Worm (Caenorhabditis elegans) whole organism, L1 larva: Measurements from ENCODE around the gene C06E7.2.
A peak's percentile ranks its signal among the peaks of the same experiment; 100 is the strongest.

Source experiments
- C04F5.9 ChIP-seq: sonication (generic microtip); optimal IDR thresholded peaks from 2 replicates; lab custom pipeline; 2016; ENCODE audit warnings: missing genetic modification characterization, missing compliant biosample characterization
- Y116A8C.19 ChIP-seq: sonication (generic microtip); optimal IDR thresholded peaks from 2 replicates; lab custom pipeline; 2016; ENCODE audit warnings: missing compliant biosample characterization, missing genetic modification characterization, borderline replicate concordance
- aha-1 ChIP-seq: fragments of 150-350 bp; optimal IDR thresholded peaks from 2 replicates; lab custom pipeline; 2014; ENCODE audit warnings: missing biosample characterization, missing genetic modification characterization
- blmp-1 ChIP-seq: fragments of 150-350 bp; optimal IDR thresholded peaks from 2 replicates; lab custom pipeline; 2014; ENCODE audit warnings: missing biosample characterization, missing genetic modification characterization
- ceh-8 ChIP-seq: fragments of 200-800 bp; sonication (Bioruptor generic); optimal IDR thresholded peaks from 2 replicates; lab custom pipeline; 2018; ENCODE audit warnings: mild to moderate bottlenecking, missing genetic modification characterization, moderate library complexity, missing compliant biosample characterization
- ceh-82 ChIP-seq, 3 experiments: fragments of 150-350 bp in 1 of 3; sonication (generic microtip) in 2 of 3; optimal IDR thresholded peaks; 2 replicates each; lab custom pipeline; 2014 to 2017; ENCODE audit warnings: missing biosample characterization in 3 of 3, missing genetic modification characterization in 3 of 3
- ceh-88 ChIP-seq: fragments of 200-800 bp; sonication (Bioruptor generic); IDR thresholded peaks from 2 replicates; pipeline ENCODE4 v1.3.6; 2022; ENCODE audit warnings: missing genetic modification characterization, missing compliant biosample characterization
- efl-1 ChIP-seq, 4 experiments: fragments of 150-350 bp; optimal IDR thresholded peaks in 3 of 4; peaks in 1 of 4; 1 replicate in 1 of 4; 2 replicates in 3 of 4; lab custom pipeline; 2014; ENCODE audit warnings: missing biosample characterization in 2 of 4, missing genetic modification characterization in 2 of 4, missing genetic modification reagents in 2 of 4
- efl-3 ChIP-seq: fragments of 200-800 bp; sonication (Bioruptor generic); optimal IDR thresholded peaks from 2 replicates; lab custom pipeline; 2018; ENCODE audit warnings: mild to moderate bottlenecking, missing genetic modification characterization, missing compliant biosample characterization
- egl-27 ChIP-seq, 2 experiments: fragments of 150-350 bp in 1 of 2; sonication (generic microtip); optimal IDR thresholded peaks; 3 replicates each; lab custom pipeline; 2017 to 2018; ENCODE audit warnings: missing biosample characterization in 2 of 2, missing genetic modification characterization in 2 of 2, missing genetic modification reagents in 2 of 2
- fkh-10 ChIP-seq: sonication (generic microtip); optimal IDR thresholded peaks from 2 replicates; lab custom pipeline; 2017; ENCODE audit warnings: missing biosample characterization, missing genetic modification reagents, missing genetic modification characterization
- fkh-4 ChIP-seq: sonication (generic microtip); optimal IDR thresholded peaks from 2 replicates; lab custom pipeline; 2016; ENCODE audit warnings: missing compliant biosample characterization, missing genetic modification characterization, borderline replicate concordance
- fkh-8 ChIP-seq: sonication (generic microtip); optimal IDR thresholded peaks from 2 replicates; lab custom pipeline; 2016; ENCODE audit warnings: mild to moderate bottlenecking, missing genetic modification characterization, missing compliant biosample characterization
- isw-1 ChIP-seq: fragments of 200-800 bp; sonication (Bioruptor generic); IDR thresholded peaks from 2 replicates; pipeline ENCODE4 v1.3.6; 2022; ENCODE audit warnings: missing genetic modification characterization, missing compliant biosample characterization
- jun-1 ChIP-seq: fragments of 150-350 bp; optimal IDR thresholded peaks from 2 replicates; lab custom pipeline; 2014; ENCODE audit warnings: missing biosample characterization, missing genetic modification reagents, missing genetic modification characterization
- lin-13 ChIP-seq: fragments of 150-350 bp; optimal IDR thresholded peaks from 2 replicates; lab custom pipeline; 2014; ENCODE audit warnings: missing biosample characterization, missing genetic modification reagents, missing genetic modification characterization
- lin-15B ChIP-seq: fragments of 150-350 bp; sonication (generic microtip); optimal IDR thresholded peaks from 3 replicates; lab custom pipeline; 2014; ENCODE audit warnings: missing biosample characterization, missing genetic modification characterization
- lin-35 ChIP-seq, 2 experiments: fragments of 150-350 bp; optimal IDR thresholded peaks; 2 replicates each; lab custom pipeline; 2014; ENCODE audit warnings: missing biosample characterization in 2 of 2, missing genetic modification characterization in 2 of 2, missing genetic modification reagents in 2 of 2
- mab-9 ChIP-seq: fragments of 200-800 bp; sonication (Bioruptor generic); IDR thresholded peaks from 2 replicates; pipeline ENCODE4 v1.3.6; 2022; ENCODE audit warnings: missing genetic modification reagents, missing genetic modification characterization, missing compliant biosample characterization
- mep-1 ChIP-seq: fragments of 150-350 bp; optimal IDR thresholded peaks from 2 replicates; lab custom pipeline; 2014; ENCODE audit warnings: missing biosample characterization, missing genetic modification characterization
- nhr-12 ChIP-seq: sonication (generic microtip); optimal IDR thresholded peaks from 2 replicates; lab custom pipeline; 2017; ENCODE audit warnings: missing biosample characterization, missing genetic modification characterization
- nhr-19 ChIP-seq: fragments of 200-800 bp; sonication (Bioruptor generic); conservative IDR thresholded peaks from 2 replicates; pipeline ENCODE4 v1.3.6; 2022; ENCODE audit warnings: missing genetic modification characterization, missing compliant biosample characterization
- nhr-76 ChIP-seq: sonication (generic microtip); optimal IDR thresholded peaks from 2 replicates; lab custom pipeline; 2017; ENCODE audit warnings: missing biosample characterization, missing genetic modification characterization
- nhr-90 ChIP-seq: sonication (generic microtip); optimal IDR thresholded peaks from 2 replicates; lab custom pipeline; 2016; ENCODE audit warnings: mild to moderate bottlenecking, missing genetic modification characterization, missing compliant biosample characterization; ENCODE audit not compliant: poor library complexity
- rnt-1 ChIP-seq: sonication (generic microtip); optimal IDR thresholded peaks from 2 replicates; lab custom pipeline; 2016; ENCODE audit warnings: mild to moderate bottlenecking, missing genetic modification characterization, moderate library complexity, missing compliant biosample characterization
- sox-4 ChIP-seq: sonication (generic microtip); optimal IDR thresholded peaks from 2 replicates; lab custom pipeline; 2016; ENCODE audit warnings: missing genetic modification characterization, missing compliant biosample characterization
- sptf-1 ChIP-seq: fragments of 150-350 bp; optimal IDR thresholded peaks from 2 replicates; lab custom pipeline; 2014; ENCODE audit warnings: missing biosample characterization, missing genetic modification characterization
- sup-37 ChIP-seq: fragments of 200-800 bp; sonication (Bioruptor generic); optimal IDR thresholded peaks from 2 replicates; lab custom pipeline; 2018; ENCODE audit warnings: mild to moderate bottlenecking, missing genetic modification characterization, missing compliant biosample characterization
- swsn-7 ChIP-seq: sonication (generic microtip); optimal IDR thresholded peaks from 2 replicates; lab custom pipeline; 2016; ENCODE audit warnings: missing genetic modification characterization, missing compliant biosample characterization
- unc-130 ChIP-seq: fragments of 150-350 bp; optimal IDR thresholded peaks from 2 replicates; lab custom pipeline; 2017; ENCODE audit warnings: missing biosample characterization, missing genetic modification characterization, inconsistent platforms
- unc-30 ChIP-seq: sonication (generic microtip); optimal IDR thresholded peaks from 2 replicates; lab custom pipeline; 2017; ENCODE audit warnings: missing biosample characterization, missing genetic modification characterization
- unc-62 ChIP-seq: fragments of 150-350 bp; optimal IDR thresholded peaks from 2 replicates; lab custom pipeline; 2014; ENCODE audit warnings: missing biosample characterization, missing genetic modification reagents, missing genetic modification characterization
- vab-15 ChIP-seq: sonication (generic microtip); optimal IDR thresholded peaks from 2 replicates; lab custom pipeline; 2017; ENCODE audit warnings: missing genotype, mild to moderate bottlenecking, missing genetic modification characterization, missing compliant biosample characterization
- xbp-1 ChIP-seq: sonication (generic microtip); optimal IDR thresholded peaks from 2 replicates; lab custom pipeline; 2016; ENCODE audit warnings: missing genetic modification characterization, missing compliant biosample characterization
- ztf-11 ChIP-seq, 2 experiments: sonication (generic microtip); optimal IDR thresholded peaks; 2 replicates each; lab custom pipeline; 2016 to 2017; ENCODE audit warnings: missing genetic modification characterization in 2 of 2, missing biosample characterization in 1 of 2, missing compliant biosample characterization in 1 of 2

The C06E7.2 gene

DNA sequence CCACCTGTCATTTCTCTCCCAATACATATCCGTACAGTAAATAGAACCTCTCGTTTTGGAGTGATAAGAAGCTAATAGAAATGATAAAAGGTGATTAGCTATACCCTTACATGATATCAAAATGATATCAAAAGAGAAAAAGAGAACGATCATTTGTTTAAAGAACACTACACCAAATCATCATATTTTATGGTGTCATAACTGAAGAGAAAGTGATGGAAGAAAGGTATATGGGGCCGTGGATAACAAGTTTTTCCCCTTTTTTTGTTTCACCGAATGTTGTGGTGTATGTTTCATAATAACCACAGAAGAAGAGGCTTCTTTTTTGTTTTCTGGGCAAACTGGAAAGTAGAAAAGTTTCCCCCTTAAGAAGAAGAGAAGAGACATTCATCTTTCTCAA lies 18.9 kb downstream of the C06E7.2 start:
- TF ChIP-seq efl-3 (GFP tag; lab: Kevin White, UChicago), result no peak
- TF ChIP-seq blmp-1 (tag; lab: Kevin White, UChicago), result peak; percentile 72
- no peak for TF ChIP-seq mep-1

- no peak for TF ChIP-seq jun-1 (tag; lab: Kevin White, UChicago)
- no peak for TF ChIP-seq C04F5.9 (tag; lab: Kevin White, UChicago)
- no peak for TF ChIP-seq fkh-4 (tag; lab: Kevin White, UChicago)
- TF ChIP-seq nhr-90, result no peak
- TF ChIP-seq rnt-1 (tag; lab: Kevin White, UChicago), result no peak
- TF ChIP-seq egl-27 (tag; optimal IDR thresholded peaks at IDR 0.05; lab: Kevin White, UChicago), result no peak
- TF ChIP-seq swsn-7 (tag; lab: Kevin White, UChicago), result no peak
- TF ChIP-seq Y116A8C.19 (tag; lab: Kevin White, UChicago), result no peak
- TF ChIP-seq ceh-8 (GFP tag; lab: Kevin White, UChicago), result no peak
- TF ChIP-seq mab-9 (GFP tag; lab: Robert Waterston, UW), result no peak
- no peak for TF ChIP-seq sptf-1
- no peak for TF ChIP-seq fkh-10 (GFP tag; lab: Kevin White, UChicago)
- TF ChIP-seq unc-62 (GFP tag; lab: Kevin White, UChicago), result no peak
- TF ChIP-seq unc-130 (tag; lab: Kevin White, UChicago), result no peak
- TF ChIP-seq nhr-19 (GFP tag; lab: Robert Waterston, UW), result no peak
- no peak for TF ChIP-seq lin-13
Observed at ce11 chrIV:5859876-5860275, 20.6 kb downstream of the C06E7.2 start, which contains the start of gene C06E7.4. Gene C06E7.4, minus strand, starts transcription at chrIV:5859976.

DNA sequence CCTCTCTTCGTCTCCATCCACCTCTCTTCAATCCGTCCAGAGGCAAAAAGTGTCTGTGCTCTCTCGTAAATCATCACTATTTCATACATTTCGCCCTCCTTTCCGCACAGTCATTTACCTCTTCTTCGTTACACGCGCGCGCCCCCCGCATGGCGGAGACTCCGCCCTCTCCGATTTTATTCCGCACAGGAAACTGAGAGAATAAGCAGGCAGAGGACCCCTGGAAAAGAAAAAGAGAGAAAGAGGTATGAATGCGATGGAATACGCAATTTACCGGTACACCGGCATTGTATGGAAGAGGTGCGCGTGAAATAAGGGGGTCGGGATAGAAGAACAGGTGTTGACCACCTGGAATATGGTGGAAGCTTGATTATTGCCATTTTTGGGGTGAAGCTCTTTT lies 21.5 kb downstream of the C06E7.2 start:
- peak; percentile 16 for TF ChIP-seq blmp-1 (tag; lab: Kevin White, UChicago)
- TF ChIP-seq efl-3 (GFP tag; lab: Kevin White, UChicago), result no peak
- TF ChIP-seq, all 84 proteins: peak for 1

- TF ChIP-seq sptf-1, result no peak
- no peak for TF ChIP-seq sox-4 (tag; lab: Kevin White, UChicago)
- TF ChIP-seq ztf-11 (tag; optimal IDR thresholded peaks at IDR 0.05; lab: Kevin White, UChicago), result no peak
- TF ChIP-seq nhr-76, result no peak
- TF ChIP-seq Y116A8C.19 (tag; lab: Kevin White, UChicago), result no peak
- no peak for TF ChIP-seq fkh-8 (tag; lab: Kevin White, UChicago)
- TF ChIP-seq ceh-88, result no peak
- TF ChIP-seq lin-13, result no peak
- TF ChIP-seq nhr-90, result no peak
- no peak for TF ChIP-seq unc-30 (tag; lab: Kevin White, UChicago)
- TF ChIP-seq nhr-12 (tag; lab: Kevin White, UChicago), result no peak
- no peak for TF ChIP-seq xbp-1 (tag; lab: Kevin White, UChicago)
- TF ChIP-seq lin-15B, result no peak
- TF ChIP-seq sup-37 (GFP tag; lab: Kevin White, UChicago), result no peak
- no peak for TF ChIP-seq efl-1 (optimal IDR thresholded peaks at IDR 0.05; lab: Kevin White, UChicago)
- TF ChIP-seq efl-1 (GFP tag; optimal IDR thresholded peaks at IDR 0.05 in 1 of 2; lab: Kevin White, UChicago), result no peak
- no peak for TF ChIP-seq ceh-82 (tag; optimal IDR thresholded peaks at IDR 0.05; lab: Kevin White, UChicago)
- TF ChIP-seq isw-1 (GFP tag; lab: Robert Waterston, UW), result no peak
- TF ChIP-seq vab-15 (tag; lab: Kevin White, UChicago), result no peak
- TF ChIP-seq aha-1 (tag; lab: Kevin White, UChicago), result no peak
- no peak for TF ChIP-seq lin-35 (GFP tag; optimal IDR thresholded peaks at IDR 0.05; lab: Kevin White, UChicago)
Observed at ce11 chrIV:5865818-5866217, 26.5 kb downstream of the C06E7.2 start, which contains the start of gene spe-27. Gene spe-27, minus strand, starts transcription at chrIV:5865918.
